6 worm cellular contexts compared by ENCODE assay signal in the genomic region with DNA sequence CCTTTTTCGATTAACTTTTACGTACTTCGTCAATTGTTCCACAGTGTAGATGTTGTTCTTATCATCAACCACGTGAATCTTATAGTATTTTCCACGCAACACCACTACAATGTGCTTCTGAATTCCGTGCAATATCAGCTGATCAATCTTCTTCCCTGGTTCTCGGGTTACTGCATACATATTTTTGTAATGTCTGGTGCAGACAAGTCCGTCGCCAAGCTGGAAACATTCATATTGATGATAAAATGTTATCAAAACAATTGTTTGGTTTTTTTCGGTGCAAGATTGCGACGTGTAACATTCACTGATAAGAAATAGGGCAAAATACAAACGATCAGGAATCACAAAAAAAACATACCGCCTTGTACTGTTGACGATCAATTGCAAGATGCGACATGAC.
TF ChIP-seq lines count a peak whose summit lies in the region.

No protein-coding gene starts in this region.

TF ChIP-seq in whole organism, L1 larva, 84 proteins besides CTCF, POLR2A, EP300 and RAD21:
- TF ChIP-seq lin-35 (GFP tag; optimal IDR thresholded peaks at IDR 0.05; lab: Kevin White, UChicago) (peak in 1 of 2 experiments; percentile 8), nhr-20 (tag; optimal IDR thresholded peaks at IDR 0.05; lab: Kevin White, UChicago) (no peak), snu-23 (GFP tag; optimal IDR thresholded peaks at IDR 0.05; lab: Kevin White, UChicago) (no peak), elt-2 (tag; optimal IDR thresholded peaks at IDR 0.05; lab: Kevin White, UChicago) (peak; percentile 67), elt-3 (tag; optimal IDR thresholded peaks at IDR 0.05; lab: Kevin White, UChicago) (no peak)
TF ChIP-seq in whole organism, L1 larva: peak in this region for 2.

TF ChIP-seq in whole organism, L2 larva, 48 proteins besides CTCF, POLR2A, EP300 and RAD21:
- TF ChIP-seq sma-9 (GFP tag; optimal IDR thresholded peaks at IDR 0.05; lab: Kevin White, UChicago) (peak; percentile 39), sma-9 (tag; optimal IDR thresholded peaks at IDR 0.05; lab: Kevin White, UChicago) (no peak), fos-1 (tag; optimal IDR thresholded peaks at IDR 0.05; lab: Kevin White, UChicago) (peak; percentile 47), mbf-1 (tag; optimal IDR thresholded peaks at IDR 0.05; lab: Kevin White, UChicago) (no peak), zag-1 (tag; optimal IDR thresholded peaks at IDR 0.05; lab: Kevin White, UChicago) (no peak), crh-2 (tag; optimal IDR thresholded peaks at IDR 0.05; lab: Kevin White, UChicago) (peak; percentile 60)

TF ChIP-seq in whole organism, L3 larva, 47 proteins besides CTCF, POLR2A, EP300 and RAD21:
- no peak for TF ChIP-seq lsy-12 (tag; optimal IDR thresholded peaks at IDR 0.05; lab: Kevin White, UChicago)
- TF ChIP-seq nhr-25 (tag; optimal IDR thresholded peaks at IDR 0.05; lab: Kevin White, UChicago) = no peak
- TF ChIP-seq nfya-1 (tag; optimal IDR thresholded peaks at IDR 0.05; lab: Kevin White, UChicago; ENCODE audit: insufficient read depth) = no peak
- no peak for TF ChIP-seq jun-1 (tag; optimal IDR thresholded peaks at IDR 0.05; lab: Kevin White, UChicago)
- TF ChIP-seq ztf-11 (tag; optimal IDR thresholded peaks at IDR 0.05; lab: Kevin White, UChicago) = no peak
- TF ChIP-seq zag-1 (tag; optimal IDR thresholded peaks at IDR 0.05; lab: Kevin White, UChicago) = no peak
- peak; percentile 87 for TF ChIP-seq elt-2 (tag; optimal IDR thresholded peaks at IDR 0.05; lab: Kevin White, UChicago)
- no peak for TF ChIP-seq nhr-28 (tag; optimal IDR thresholded peaks at IDR 0.05; lab: Kevin White, UChicago)
- no peak for TF ChIP-seq lin-15B (tag; optimal IDR thresholded peaks at IDR 0.05; lab: Kevin White, UChicago)
- TF ChIP-seq skn-1 (tag; optimal IDR thresholded peaks at IDR 0.05; lab: Kevin White, UChicago) = peak; percentile 7
- TF ChIP-seq pqm-1 (tag; optimal IDR thresholded peaks at IDR 0.05; lab: Kevin White, UChicago) = peak; percentile 33
- no peak for TF ChIP-seq ceh-82 (tag; optimal IDR thresholded peaks at IDR 0.05; lab: Kevin White, UChicago)
- no peak for TF ChIP-seq snpc-4 (tag; optimal IDR thresholded peaks at IDR 0.05; lab: Kevin White, UChicago)
- no peak for TF ChIP-seq egl-27 (tag; optimal IDR thresholded peaks at IDR 0.05; lab: Kevin White, UChicago)
- TF ChIP-seq unc-39 (tag; optimal IDR thresholded peaks at IDR 0.05; lab: Kevin White, UChicago) = no peak
- TF ChIP-seq nhr-76 (tag; optimal IDR thresholded peaks at IDR 0.05; lab: Kevin White, UChicago) = no peak

TF ChIP-seq in whole organism, L4 larva, 104 proteins besides CTCF, POLR2A, EP300 and RAD21 (continues in another document):
- no peak for TF ChIP-seq ceh-44 (GFP tag; IDR thresholded peaks at IDR 0.05; lab: Robert Waterston, UW)
- peak in 1 of 2 experiments; percentile 96 for TF ChIP-seq unc-62 (GFP tag; optimal IDR thresholded peaks at IDR 0.05 in 1 of 2; lab: Kevin White, UChicago)
- no peak for TF ChIP-seq unc-62 (tag; optimal IDR thresholded peaks at IDR 0.05; lab: Kevin White, UChicago)
- TF ChIP-seq dve-1 (tag; optimal IDR thresholded peaks at IDR 0.05; lab: Kevin White, UChicago; ENCODE audit: insufficient read depth) = peak; percentile 12
- TF ChIP-seq F44E2.7 (GFP tag; IDR thresholded peaks at IDR 0.05; lab: Robert Waterston, UW) = no peak
- TF ChIP-seq ztf-11 (tag; optimal IDR thresholded peaks at IDR 0.05; lab: Kevin White, UChicago) = no peak
- TF ChIP-seq mes-2 (tag; optimal IDR thresholded peaks at IDR 0.05; lab: Kevin White, UChicago; ENCODE audit: poor library complexity, severe bottlenecking) = no peak
- TF ChIP-seq tra-1 (GFP tag; IDR thresholded peaks at IDR 0.05; lab: Robert Waterston, UW) = no peak
- no peak for TF ChIP-seq ztf-7 (tag; optimal IDR thresholded peaks at IDR 0.05; lab: Kevin White, UChicago)
- no peak for TF ChIP-seq dmd-9 (GFP tag; IDR thresholded peaks at IDR 0.05; lab: Robert Waterston, UW)
- TF ChIP-seq nhr-48 (tag; optimal IDR thresholded peaks at IDR 0.05; lab: Kevin White, UChicago) = no peak
- no peak for TF ChIP-seq aly-2 (tag; optimal IDR thresholded peaks at IDR 0.05; lab: Kevin White, UChicago)
- TF ChIP-seq hlh-11 (tag; optimal IDR thresholded peaks at IDR 0.05; lab: Kevin White, UChicago) = peak; percentile 58
- TF ChIP-seq Y75B8A.6 (GFP tag; IDR thresholded peaks at IDR 0.05; lab: Robert Waterston, UW) = no peak
- TF ChIP-seq pqm-1 (tag; optimal IDR thresholded peaks at IDR 0.05; lab: Kevin White, UChicago) = peak; percentile 13
- TF ChIP-seq mdl-1 (tag; optimal IDR thresholded peaks at IDR 0.05; lab: Kevin White, UChicago) = peak in 1 of 2 experiments; percentile 8
- TF ChIP-seq nhr-76 (tag; optimal IDR thresholded peaks at IDR 0.05; lab: Kevin White, UChicago) = no peak
- peak; percentile 62 for TF ChIP-seq dmd-6 (GFP tag; IDR thresholded peaks at IDR 0.05; lab: Robert Waterston, UW)
- no peak for TF ChIP-seq lsy-2 (tag; optimal IDR thresholded peaks at IDR 0.05; lab: Kevin White, UChicago)
- no peak for TF ChIP-seq daf-16 (GFP tag; optimal IDR thresholded peaks at IDR 0.05; lab: Kevin White, UChicago)
- peak; percentile 59 for TF ChIP-seq daf-16 (tag; optimal IDR thresholded peaks at IDR 0.05; lab: Kevin White, UChicago)

TF ChIP-seq in whole organism, late embryonic, 69 proteins besides CTCF, POLR2A, EP300 and RAD21:
- no peak for TF ChIP-seq ceh-22 (tag; optimal IDR thresholded peaks at IDR 0.05; lab: Kevin White, UChicago)
- peak; percentile 95 for TF ChIP-seq elt-2 (tag; optimal IDR thresholded peaks at IDR 0.05; lab: Kevin White, UChicago)
TF ChIP-seq in whole organism, late embryonic: peak in this region for 1.

TF ChIP-seq in whole organism, young adult, 124 proteins besides CTCF, POLR2A, EP300 and RAD21:
- TF ChIP-seq nhr-80 (tag; optimal IDR thresholded peaks at IDR 0.05; lab: Kevin White, UChicago) = peak; percentile 65
- TF ChIP-seq mxl-1 (tag; optimal IDR thresholded peaks at IDR 0.05; lab: Kevin White, UChicago) = no peak
- TF ChIP-seq let-607 (tag; optimal IDR thresholded peaks at IDR 0.05; lab: Kevin White, UChicago) = no peak
- TF ChIP-seq F23B12.7 (tag; optimal IDR thresholded peaks at IDR 0.05; lab: Kevin White, UChicago; ENCODE audit: insufficient read depth) = no peak
- TF ChIP-seq lin-35 (GFP tag; optimal IDR thresholded peaks at IDR 0.05; lab: Kevin White, UChicago) = no peak
- no peak for TF ChIP-seq tbx-9 (tag; optimal IDR thresholded peaks at IDR 0.05; lab: Kevin White, UChicago; ENCODE audit: borderline replicate concordance)
TF ChIP-seq in whole organism, young adult: peak in this region for 1.
